Fruit fly (Drosophila melanogaster) whole organism, prepupa: ENCODE data around the gene Z600.

Experiments
- CG15336 ChIP-seq: fragments of 200-800 bp; sonication (Bioruptor generic); IDR thresholded peaks from 2 replicates; pipeline ENCODE4 v1.3.6; 2022; ENCODE audit warnings: missing biosample characterization, missing genetic modification characterization
- CG9139 ChIP-seq: fragments of 200-800 bp; sonication (Bioruptor generic); optimal IDR thresholded peaks from 3 replicates; lab custom pipeline; 2017; ENCODE audit warnings: missing biosample characterization, mild to moderate bottlenecking, missing genetic modification characterization
- Eip75B ChIP-seq: fragments of 200-800 bp; sonication (Bioruptor generic); optimal IDR thresholded peaks from 3 replicates; lab custom pipeline; 2016; ENCODE audit warnings: missing biosample characterization, missing genetic modification characterization
- Gug ChIP-seq: fragments of 200-800 bp; sonication (Bioruptor generic); IDR thresholded peaks from 2 replicates; pipeline ENCODE4 v1.3.6; 2022; ENCODE audit warnings: missing biosample characterization, missing genetic modification characterization
- Hr4 ChIP-seq: fragments of 200-800 bp; sonication (Bioruptor generic); optimal IDR thresholded peaks from 3 replicates; lab custom pipeline; 2016; ENCODE audit warnings: missing biosample characterization, missing genetic modification characterization

DNA sequence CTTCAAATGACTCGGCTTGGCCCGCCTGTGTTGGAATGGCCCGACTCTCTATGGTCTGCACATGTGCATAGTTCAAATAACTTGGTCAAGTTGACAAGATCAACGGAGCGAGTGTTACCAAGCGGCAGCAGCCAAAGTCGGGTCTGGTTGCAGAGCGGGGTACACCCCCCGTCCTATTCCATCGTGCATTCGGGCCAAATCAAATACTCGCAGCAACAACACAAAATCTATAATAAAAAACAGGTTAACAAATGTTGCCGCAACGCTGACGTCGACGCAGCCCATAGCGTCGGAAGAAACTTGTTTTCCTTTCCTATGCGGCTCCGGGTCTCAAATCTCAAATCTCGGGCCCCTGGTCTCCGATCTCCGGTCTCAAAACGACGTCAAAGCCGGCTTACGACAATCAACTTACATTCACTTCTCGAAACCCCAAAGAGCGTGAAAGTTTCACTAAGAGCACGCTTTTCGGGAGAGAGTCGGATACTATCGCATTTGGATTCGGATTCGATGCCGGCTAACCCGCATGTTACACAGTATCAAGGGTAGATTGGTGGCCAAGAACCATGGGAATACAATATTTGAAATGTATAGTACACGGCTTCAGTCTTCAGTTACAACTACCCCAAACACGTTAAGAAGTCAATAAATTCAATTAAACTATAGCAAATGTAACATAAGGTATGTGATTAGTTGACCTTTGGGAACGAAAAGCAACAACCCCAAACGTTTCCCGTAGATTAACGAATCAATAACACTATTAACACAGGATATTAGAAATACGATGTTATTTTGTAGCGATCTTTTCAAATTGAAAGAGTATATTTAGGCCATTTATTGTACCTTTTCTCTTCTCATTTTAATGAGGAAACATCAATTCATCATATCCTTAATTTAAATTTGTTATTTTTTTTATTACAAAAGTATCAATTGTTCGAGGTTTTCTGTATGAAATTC lies 25.7 kb downstream of the Z600 start:
- TF ChIP-seq Eip75B (GFP tag; lab: Kevin White, UChicago): peak; percentile 76
- peak; percentile 51 for TF ChIP-seq CG9139 (GFP tag; lab: Kevin White, UChicago)
- TF ChIP-seq CG15336 (GFP tag; lab: Robert Waterston, UW): peak; percentile 28; the same call in 1 of the 2 replicates
- TF ChIP-seq Hr4 (GFP tag; lab: Kevin White, UChicago): peak; percentile 79
- TF ChIP-seq Gug: 0 out of 2 replicates have a peak, but pooled peaks have one; percentile 18
